Worm (Caenorhabditis elegans) whole organism, midembryonic: Measurements from ENCODE around the gene lin-39.
A peak's percentile ranks its signal among the peaks of the same experiment; 100 is the strongest.

Experiments used
- T22C8.4 ChIP-seq: fragments of 200-800 bp; sonication (Bioruptor generic); IDR thresholded peaks from 2 replicates; pipeline ENCODE4 v1.3.6; 2022; ENCODE audit warnings: missing genetic modification characterization, missing compliant biosample characterization
- cog-1 ChIP-seq: sonication (generic microtip); optimal IDR thresholded peaks from 2 replicates; lab custom pipeline; 2016; ENCODE audit warnings: missing genetic modification characterization, missing compliant biosample characterization
- flt-1 ChIP-seq: fragments of 200-800 bp; sonication (Bioruptor generic); IDR thresholded peaks from 2 replicates; pipeline ENCODE4 v1.3.6; 2022; ENCODE audit warnings: missing genetic modification characterization, missing compliant biosample characterization
- klf-2 ChIP-seq: fragments of 200-800 bp; sonication (Bioruptor generic); conservative IDR thresholded peaks from 2 replicates; pipeline ENCODE4 v1.3.6; 2022; ENCODE audit warnings: missing genetic modification reagents, missing genetic modification characterization, missing compliant biosample characterization
- med-1 ChIP-seq: sonication (generic microtip); optimal IDR thresholded peaks from 2 replicates; lab custom pipeline; 2017; ENCODE audit warnings: missing genetic modification characterization, mild to moderate bottlenecking, missing compliant biosample characterization, antibody characterized with exemption, missing genetic modification reagents; ENCODE audit not compliant: insufficient read depth
- ref-1 ChIP-seq: fragments of 200-800 bp; sonication (Bioruptor generic); conservative IDR thresholded peaks from 2 replicates; pipeline ENCODE4 v1.3.6; 2022; ENCODE audit warnings: missing genetic modification reagents, missing genetic modification characterization, missing compliant biosample characterization
- tab-1 ChIP-seq: fragments of 200-800 bp; sonication (Bioruptor generic); IDR thresholded peaks from 2 replicates; pipeline ENCODE4 v1.3.6; 2022; ENCODE audit warnings: missing genetic modification characterization, missing compliant biosample characterization
- ztf-23 ChIP-seq: fragments of 200-800 bp; sonication (Bioruptor generic); IDR thresholded peaks from 2 replicates; pipeline ENCODE4 v1.3.6; 2022; ENCODE audit warnings: missing genetic modification reagents, missing genetic modification characterization, missing compliant biosample characterization
- ztf-29 ChIP-seq: fragments of 200-800 bp; sonication (Bioruptor generic); IDR thresholded peaks from 2 replicates; pipeline ENCODE4 v1.3.6; 2022; ENCODE audit warnings: missing genetic modification reagents, missing genetic modification characterization, missing compliant biosample characterization

ce11 chrIII:7572781-7573400 is 36.5 kb upstream of the lin-39 start, which contains the start of the genes rpl-9 and lpd-7:
- TF ChIP-seq cog-1 (tag; lab: Kevin White, UChicago) (peak; percentile 17), med-1 (no peak), ztf-23 (GFP tag; lab: Robert Waterston, UW) (no peak), T22C8.4 (GFP tag; lab: Robert Waterston, UW) (no peak), klf-2 (GFP tag; lab: Robert Waterston, UW) (no peak), ztf-29 (GFP tag; lab: Robert Waterston, UW) (no peak), ref-1 (GFP tag; lab: Robert Waterston, UW) (no peak), flt-1 (GFP tag; lab: Robert Waterston, UW) (0 out of 2 replicates have a peak, but pooled peaks have one; percentile 61), tab-1 (GFP tag; lab: Robert Waterston, UW) (no peak)
